In genomic region chr3L:2164805-2165204, dm6 we compare ENCODE assay signal across 2 fruit fly cellular contexts.
TF ChIP-seq lines count a peak whose summit lies in the region.

No protein-coding gene starts in this region.

TF ChIP-seq in whole organism, embryonic, 481 proteins besides CTCF, POLR2A, EP300 and RAD21 (continued from another document and continues in another):
- no peak for TF ChIP-seq CG9727 (GFP tag; optimal IDR thresholded peaks at IDR 0.05; lab: Kevin White, UChicago)
- TF ChIP-seq CG13894 (tag; optimal IDR thresholded peaks at IDR 0.05; lab: Kevin White, UChicago): peak; percentile 3
- no peak for TF ChIP-seq Sin3A (optimal IDR thresholded peaks at IDR 0.05; lab: Kevin White, UChicago)
- TF ChIP-seq CG10209 (GFP tag; optimal IDR thresholded peaks at IDR 0.05; lab: Kevin White, UChicago): no peak
- no peak for TF ChIP-seq sd (tag; optimal IDR thresholded peaks at IDR 0.05; lab: Kevin White, UChicago)
- TF ChIP-seq Asciz (GFP tag; optimal IDR thresholded peaks at IDR 0.05; lab: Kevin White, UChicago): no peak
- TF ChIP-seq cas (GFP tag; IDR thresholded peaks at IDR 0.05; lab: Robert Waterston, UW): no peak
- no peak for TF ChIP-seq pan (optimal IDR thresholded peaks at IDR 0.05; lab: Kevin White, UChicago)
- TF ChIP-seq pan (GFP tag; optimal IDR thresholded peaks at IDR 0.05 in 1 of 2, IDR thresholded peaks at IDR 0.05 in 1 of 2): peak in 1 of 2 experiments; percentile 59
- TF ChIP-seq CG15269 (tag; optimal IDR thresholded peaks at IDR 0.05; lab: Kevin White, UChicago): peak; percentile 25
- TF ChIP-seq Jarid2 (GFP tag; optimal IDR thresholded peaks at IDR 0.05; lab: Kevin White, UChicago): no peak
- no peak for TF ChIP-seq corto (GFP tag; optimal IDR thresholded peaks at IDR 0.05; lab: Kevin White, UChicago)
- TF ChIP-seq CG4360 (GFP tag; IDR thresholded peaks at IDR 0.05; lab: Robert Waterston, UW): no peak
- peak; percentile 60 for TF ChIP-seq slbo (GFP tag; IDR thresholded peaks at IDR 0.05; lab: Robert Waterston, UW)
- peak; percentile 64 for TF ChIP-seq dysf (GFP tag; IDR thresholded peaks at IDR 0.05; lab: Robert Waterston, UW)
- no peak for TF ChIP-seq tup (GFP tag; optimal IDR thresholded peaks at IDR 0.05; lab: Kevin White, UChicago)
- no peak for TF ChIP-seq CG10462 (GFP tag; optimal IDR thresholded peaks at IDR 0.05; lab: Kevin White, UChicago)
- TF ChIP-seq CG13296 (GFP tag; optimal IDR thresholded peaks at IDR 0.05; lab: Kevin White, UChicago): no peak
- TF ChIP-seq CG15696 (tag; optimal IDR thresholded peaks at IDR 0.05; lab: Kevin White, UChicago): no peak
- TF ChIP-seq dati (GFP tag; IDR thresholded peaks at IDR 0.05; lab: Robert Waterston, UW): no peak
- TF ChIP-seq CG2120 (GFP tag; optimal IDR thresholded peaks at IDR 0.05; lab: Kevin White, UChicago): peak; percentile 35
- no peak for TF ChIP-seq odd (GFP tag; optimal IDR thresholded peaks at IDR 0.05; lab: Kevin White, UChicago)
- no peak for TF ChIP-seq CG10959 (GFP tag; IDR thresholded peaks at IDR 0.05; lab: Robert Waterston, UW)
- no peak for TF ChIP-seq CG9817 (tag; optimal IDR thresholded peaks at IDR 0.05; lab: Kevin White, UChicago)
- no peak for TF ChIP-seq dm (GFP tag; optimal IDR thresholded peaks at IDR 0.05; lab: Kevin White, UChicago)
- no peak for TF ChIP-seq Dll (GFP tag; IDR thresholded peaks at IDR 0.05; lab: Robert Waterston, UW; ENCODE audit: partially characterized antibody)
- TF ChIP-seq ssp (GFP tag; IDR thresholded peaks at IDR 0.05; lab: Robert Waterston, UW): peak; percentile 25; the same call in 1 of the 2 replicates
- TF ChIP-seq lab (GFP tag; optimal IDR thresholded peaks at IDR 0.05; lab: Kevin White, UChicago): peak; percentile 36
- 0 out of 2 replicates have a peak, but pooled peaks have one; percentile 21 for TF ChIP-seq sisA (GFP tag; IDR thresholded peaks at IDR 0.05; lab: Robert Waterston, UW)
- no peak for TF ChIP-seq CG8089 (GFP tag; optimal IDR thresholded peaks at IDR 0.05; lab: Kevin White, UChicago)
- TF ChIP-seq amos (GFP tag; IDR thresholded peaks at IDR 0.05; lab: Robert Waterston, UW; ENCODE audit: partially characterized antibody): no peak
- peak; percentile 4 for TF ChIP-seq Fer1 (GFP tag; optimal IDR thresholded peaks at IDR 0.05; lab: Kevin White, UChicago)
- TF ChIP-seq CG31365 (tag; optimal IDR thresholded peaks at IDR 0.05; lab: Kevin White, UChicago): no peak
- no peak for TF ChIP-seq CG7963 (GFP tag; IDR thresholded peaks at IDR 0.05; lab: Robert Waterston, UW; ENCODE audit: partially characterized antibody)
- TF ChIP-seq nerfin-1 (tag; optimal IDR thresholded peaks at IDR 0.05; lab: Kevin White, UChicago): no peak
- TF ChIP-seq ERR (GFP tag; optimal IDR thresholded peaks at IDR 0.05; lab: Kevin White, UChicago): no peak
- TF ChIP-seq insv (GFP tag; optimal IDR thresholded peaks at IDR 0.05; lab: Kevin White, UChicago): no peak
- no peak for TF ChIP-seq mam (GFP tag; optimal IDR thresholded peaks at IDR 0.05; lab: Kevin White, UChicago)
- no peak for TF ChIP-seq HLHmδ (GFP tag; optimal IDR thresholded peaks at IDR 0.05; lab: Kevin White, UChicago)
- no peak for TF ChIP-seq gcm (GFP tag; optimal IDR thresholded peaks at IDR 0.05; lab: Kevin White, UChicago)
- peak; percentile 15; the same call in 1 of the 2 replicates for TF ChIP-seq Xrp1 (GFP tag; IDR thresholded peaks at IDR 0.05; lab: Robert Waterston, UW)
- TF ChIP-seq Med (GFP tag; lab: Kevin White, UChicago): peak; percentile 76
- TF ChIP-seq CG10366 (GFP tag; IDR thresholded peaks at IDR 0.05; lab: Robert Waterston, UW): peak; percentile 44; the same call in 1 of the 2 replicates
- TF ChIP-seq dpn (GFP tag; optimal IDR thresholded peaks at IDR 0.05; lab: Kevin White, UChicago): no peak
- peak; percentile 4 for TF ChIP-seq Hsf (GFP tag; optimal IDR thresholded peaks at IDR 0.05; lab: Kevin White, UChicago)
- no peak for TF ChIP-seq CG17568 (GFP tag; optimal IDR thresholded peaks at IDR 0.05; lab: Kevin White, UChicago)
- no peak for TF ChIP-seq Awh (GFP tag; IDR thresholded peaks at IDR 0.05; lab: Robert Waterston, UW)
- TF ChIP-seq trh (GFP tag; optimal IDR thresholded peaks at IDR 0.05; lab: Kevin White, UChicago): no peak
- TF ChIP-seq CG7745 (tag; optimal IDR thresholded peaks at IDR 0.05; lab: Kevin White, UChicago): no peak
- TF ChIP-seq hkb (optimal IDR thresholded peaks at IDR 0.05; lab: Kevin White, UChicago): no peak
- 0 out of 2 replicates have a peak, but pooled peaks have one; percentile 54 for TF ChIP-seq hkb (GFP tag; IDR thresholded peaks at IDR 0.05; lab: Robert Waterston, UW)
- no peak for TF ChIP-seq HmgZ (tag; optimal IDR thresholded peaks at IDR 0.05; lab: Kevin White, UChicago)
- no peak for TF ChIP-seq sqz (GFP tag; optimal IDR thresholded peaks at IDR 0.05; lab: Kevin White, UChicago)
- TF ChIP-seq CG11085 (GFP tag; IDR thresholded peaks at IDR 0.05; lab: Robert Waterston, UW): no peak
- TF ChIP-seq aop (GFP tag; IDR thresholded peaks at IDR 0.05; lab: Robert Waterston, UW): no peak
- TF ChIP-seq Sox102F (GFP tag; optimal IDR thresholded peaks at IDR 0.05; lab: Kevin White, UChicago): peak; percentile 57
- no peak for TF ChIP-seq chif (GFP tag; optimal IDR thresholded peaks at IDR 0.05; lab: Kevin White, UChicago)
- no peak for TF ChIP-seq ab (GFP tag; optimal IDR thresholded peaks at IDR 0.05; lab: Kevin White, UChicago)
- TF ChIP-seq ci (GFP tag; IDR thresholded peaks at IDR 0.05; lab: Robert Waterston, UW): peak; percentile 69; the same call in 1 of the 3 replicates
- TF ChIP-seq CG6765 (GFP tag; optimal IDR thresholded peaks at IDR 0.05; lab: Kevin White, UChicago): no peak
- TF ChIP-seq stc (GFP tag; IDR thresholded peaks at IDR 0.05; lab: Robert Waterston, UW): 0 out of 2 replicates have a peak, but pooled peaks have one; percentile 24
- TF ChIP-seq CG17359 (tag; optimal IDR thresholded peaks at IDR 0.05; lab: Kevin White, UChicago): peak; percentile 25
- TF ChIP-seq CG3407 (GFP tag; optimal IDR thresholded peaks at IDR 0.05; lab: Kevin White, UChicago): no peak
- TF ChIP-seq CG1024 (GFP tag; IDR thresholded peaks at IDR 0.05; lab: Robert Waterston, UW): 0 out of 2 replicates have a peak, but pooled peaks have one; percentile 32
- peak; percentile 35 for TF ChIP-seq Fer3 (tag; optimal IDR thresholded peaks at IDR 0.05; lab: Kevin White, UChicago)
- TF ChIP-seq jigr1 (GFP tag; IDR thresholded peaks at IDR 0.05; lab: Robert Waterston, UW): no peak
- TF ChIP-seq CG8359 (GFP tag; optimal IDR thresholded peaks at IDR 0.05; lab: Kevin White, UChicago; ENCODE audit: borderline replicate concordance): no peak

TF ChIP-seq in whole organism, prepupa, 60 proteins besides CTCF, POLR2A, EP300 and RAD21 (continued from another document):
- TF ChIP-seq Met (GFP tag; optimal IDR thresholded peaks at IDR 0.05; lab: Kevin White, UChicago): no peak
- TF ChIP-seq Hr39 (GFP tag; optimal IDR thresholded peaks at IDR 0.05; lab: Kevin White, UChicago): no peak
- no peak for TF ChIP-seq CG11902 (GFP tag; optimal IDR thresholded peaks at IDR 0.05; lab: Kevin White, UChicago)
- no peak for TF ChIP-seq Smox (GFP tag; optimal IDR thresholded peaks at IDR 0.05; lab: Kevin White, UChicago)
- TF ChIP-seq Hr4 (GFP tag; optimal IDR thresholded peaks at IDR 0.05; lab: Kevin White, UChicago): peak; percentile 60
- no peak for TF ChIP-seq lz (GFP tag; optimal IDR thresholded peaks at IDR 0.05; lab: Kevin White, UChicago)
- TF ChIP-seq topi (GFP tag; optimal IDR thresholded peaks at IDR 0.05; lab: Kevin White, UChicago): no peak
- no peak for TF ChIP-seq Sox14 (GFP tag; optimal IDR thresholded peaks at IDR 0.05; lab: Kevin White, UChicago)
- no peak for TF ChIP-seq ss (GFP tag; optimal IDR thresholded peaks at IDR 0.05; lab: Kevin White, UChicago)
- TF ChIP-seq dac (GFP tag; optimal IDR thresholded peaks at IDR 0.05; lab: Kevin White, UChicago): no peak
- TF ChIP-seq CG1621 (tag; optimal IDR thresholded peaks at IDR 0.05; lab: Kevin White, UChicago): no peak
- no peak for TF ChIP-seq CG6854 (GFP tag; optimal IDR thresholded peaks at IDR 0.05; lab: Kevin White, UChicago)
- TF ChIP-seq net (GFP tag; optimal IDR thresholded peaks at IDR 0.05; lab: Kevin White, UChicago): no peak
- TF ChIP-seq CG11762 (GFP tag; optimal IDR thresholded peaks at IDR 0.05; lab: Kevin White, UChicago; ENCODE audit: insufficient read depth): no peak
- TF ChIP-seq CG6808 (GFP tag; optimal IDR thresholded peaks at IDR 0.05; lab: Kevin White, UChicago): no peak
- no peak for TF ChIP-seq CG3919 (GFP tag; optimal IDR thresholded peaks at IDR 0.05; lab: Kevin White, UChicago)
- no peak for TF ChIP-seq CG6276 (GFP tag; optimal IDR thresholded peaks at IDR 0.05; lab: Kevin White, UChicago)
- no peak for TF ChIP-seq fd85E (GFP tag; optimal IDR thresholded peaks at IDR 0.05; lab: Kevin White, UChicago)
